Worm (Caenorhabditis elegans) whole organism, young adult: ENCODE results near the gene Y38C1BA.4.

Source experiments
- F57A8.1 ChIP-seq: fragments of 200-800 bp; sonication (Bioruptor generic); optimal IDR thresholded peaks from 2 replicates; lab custom pipeline; 2018; ENCODE audit warnings: mild to moderate bottlenecking, missing genetic modification characterization, moderate library complexity, missing compliant biosample characterization
- ceh-79 ChIP-seq: sonication (generic microtip); optimal IDR thresholded peaks from 2 replicates; lab custom pipeline; 2017; ENCODE audit warnings: mild to moderate bottlenecking, missing genetic modification characterization, missing compliant biosample characterization
- dpl-1 ChIP-seq: fragments of 150-350 bp; optimal IDR thresholded peaks from 2 replicates; lab custom pipeline; 2014; ENCODE audit warnings: missing biosample characterization, missing genetic modification reagents, missing genetic modification characterization
- hmg-20 ChIP-seq: fragments of 200-800 bp; sonication (Bioruptor generic); IDR thresholded peaks from 2 replicates; pipeline ENCODE4 v1.3.6; 2022; ENCODE audit warnings: missing genetic modification reagents, missing genetic modification characterization, missing compliant biosample characterization
- madf-10 ChIP-seq: sonication (generic microtip); optimal IDR thresholded peaks from 2 replicates; lab custom pipeline; 2016; ENCODE audit warnings: mild to moderate bottlenecking, missing genetic modification characterization, missing compliant biosample characterization
- unc-62 ChIP-seq: fragments of 150-350 bp; optimal IDR thresholded peaks from 2 replicates; lab custom pipeline; 2014; ENCODE audit warnings: missing biosample characterization, missing genetic modification reagents, missing genetic modification characterization

DNA sequence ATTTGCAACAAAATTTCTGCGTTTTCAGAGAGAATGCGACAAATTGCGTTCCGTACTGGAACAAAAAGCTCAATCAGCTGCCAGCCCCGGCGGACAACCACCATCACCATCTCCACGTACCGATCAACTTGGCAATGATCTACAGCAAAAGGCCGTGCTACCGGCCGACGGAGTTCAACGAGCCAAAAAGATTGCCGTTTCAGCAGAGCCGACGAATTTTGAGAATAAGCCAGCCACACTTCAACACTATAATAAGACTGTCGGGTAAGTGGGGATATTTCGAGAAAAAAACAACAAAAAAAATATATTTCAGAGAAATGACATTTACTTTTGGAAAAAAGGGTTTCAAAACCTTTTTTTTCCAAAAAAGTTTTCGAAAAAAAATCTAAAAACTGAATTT is 41.0 kb downstream of the Y38C1BA.4 start:
- TF ChIP-seq madf-10 (tag; lab: Kevin White, UChicago) (no peak), ceh-79 (tag; lab: Kevin White, UChicago) (no peak), dpl-1 (GFP tag; lab: Kevin White, UChicago) (no peak), F57A8.1 (GFP tag; lab: Kevin White, UChicago) (no peak), unc-62 (no peak), hmg-20 (no peak)
